Worm (Caenorhabditis elegans): Measurements from ENCODE around the gene T14E8.2.

Gene T14E8.2

ce11 chrX:6530046-6530445, 12.7 kb upstream of the T14E8.2 start, which contains the start of gene ceh-60:
TSS of gene ceh-60 (minus strand) at chrX:6530146.
- TF ChIP-seq ceh-48 (tag; optimal IDR thresholded peaks at IDR 0.05) (no peak), ama-1 (optimal IDR thresholded peaks at IDR 0.05) (no peak), pag-3 (tag; optimal IDR thresholded peaks at IDR 0.05; ENCODE audit: borderline replicate concordance) (no peak), nfya-1 (tag; optimal IDR thresholded peaks at IDR 0.05) (no peak), Y22D7AL.16 (tag; optimal IDR thresholded peaks at IDR 0.05) (no peak)

- TF ChIP-seq hlh-6 (tag; optimal IDR thresholded peaks at IDR 0.05): no peak
- no peak for TF ChIP-seq ceh-30 (tag; optimal IDR thresholded peaks at IDR 0.05)
- no peak for TF ChIP-seq ttx-3 (tag; optimal IDR thresholded peaks at IDR 0.05)
- TF ChIP-seq C08G9.2 (tag; optimal IDR thresholded peaks at IDR 0.05): no peak
- no peak for TF ChIP-seq syd-9 (tag; optimal IDR thresholded peaks at IDR 0.05)
- no peak for TF ChIP-seq fax-1 (tag; optimal IDR thresholded peaks at IDR 0.05)
- TF ChIP-seq che-1 (tag; optimal IDR thresholded peaks at IDR 0.05): no peak
- TF ChIP-seq ceh-9 (tag; optimal IDR thresholded peaks at IDR 0.05): no peak
- no peak for TF ChIP-seq Y22D7AL.16 (tag; optimal IDR thresholded peaks at IDR 0.05)
- TF ChIP-seq gmeb-2 (tag; optimal IDR thresholded peaks at IDR 0.05): no peak
- TF ChIP-seq fkh-6 (tag; optimal IDR thresholded peaks at IDR 0.05): no peak
- no peak for TF ChIP-seq ceh-48 (tag; optimal IDR thresholded peaks at IDR 0.05)
- no peak for TF ChIP-seq unc-3 (GFP tag; conservative IDR thresholded peaks at IDR 0.05)
- no peak for TF ChIP-seq unc-3 (tag; optimal IDR thresholded peaks at IDR 0.05)
- TF ChIP-seq lin-11 (tag; optimal IDR thresholded peaks at IDR 0.05): no peak
These were observed 12.2 kb upstream of the T14E8.2 start for ce11 chrX:6530591-6530990.

ce11 chrX:6531896-6532295, 10.9 kb upstream of the T14E8.2 start:
- no peak for TF ChIP-seq ref-2 (tag; optimal IDR thresholded peaks at IDR 0.05)
- no peak for TF ChIP-seq ceh-6 (GFP tag; optimal IDR thresholded peaks at IDR 0.05)
- no peak for TF ChIP-seq ttx-3 (tag; optimal IDR thresholded peaks at IDR 0.05)

- TF ChIP-seq ceh-6 (GFP tag; optimal IDR thresholded peaks at IDR 0.05) (no peak), che-1 (tag; optimal IDR thresholded peaks at IDR 0.05) (no peak), hlh-30 (tag; optimal IDR thresholded peaks at IDR 0.05; ENCODE audit: insufficient read depth) (no peak), mec-3 (tag; optimal IDR thresholded peaks at IDR 0.05; ENCODE audit: borderline replicate concordance) (no peak), sdc-2 (tag; optimal IDR thresholded peaks at IDR 0.05) (no peak), Y22D7AL.16 (tag; optimal IDR thresholded peaks at IDR 0.05) (no peak), dve-1 (tag; optimal IDR thresholded peaks at IDR 0.05) (no peak)
These were observed 9.8 kb upstream of the T14E8.2 start for ce11 chrX:6533038-6533437.

- TF ChIP-seq ceh-2 (tag; optimal IDR thresholded peaks at IDR 0.05) (no peak), che-1 (tag; optimal IDR thresholded peaks at IDR 0.05) (no peak), ceh-22 (tag; optimal IDR thresholded peaks at IDR 0.05) (no peak), ceh-34 (tag; optimal IDR thresholded peaks at IDR 0.05) (no peak), sdc-2 (tag; optimal IDR thresholded peaks at IDR 0.05) (no peak), npax-4 (tag; optimal IDR thresholded peaks at IDR 0.05) (no peak), fkh-6 (tag; optimal IDR thresholded peaks at IDR 0.05) (no peak), pha-2 (tag; optimal IDR thresholded peaks at IDR 0.05) (no peak), ceh-9 (tag; optimal IDR thresholded peaks at IDR 0.05) (no peak), C08G9.2 (tag; optimal IDR thresholded peaks at IDR 0.05) (no peak), K02D7.2 (tag; optimal IDR thresholded peaks at IDR 0.05) (no peak), dve-1 (tag; optimal IDR thresholded peaks at IDR 0.05) (no peak), hlh-15 (tag; optimal IDR thresholded peaks at IDR 0.05) (no peak), nhr-11 (tag; optimal IDR thresholded peaks at IDR 0.05) (no peak)
These were observed 6.0 kb upstream of the T14E8.2 start, which contains the start of gene ilys-5 for ce11 chrX:6536701-6537279. TSS of gene ilys-5 (minus strand) at chrX:6536840.

- no peak for TF ChIP-seq dmd-4 (tag; optimal IDR thresholded peaks at IDR 0.05; ENCODE audit: borderline replicate concordance)
- TF ChIP-seq hlh-15 (tag; optimal IDR thresholded peaks at IDR 0.05): no peak
- no peak for TF ChIP-seq K09A11.1 (tag; optimal IDR thresholded peaks at IDR 0.05; ENCODE audit: insufficient read depth)
- no peak for TF ChIP-seq pha-4 (tag; optimal IDR thresholded peaks at IDR 0.05)
- TF ChIP-seq che-1 (tag; optimal IDR thresholded peaks at IDR 0.05): no peak
- TF ChIP-seq ceh-6 (GFP tag; optimal IDR thresholded peaks at IDR 0.05): no peak
- no peak for TF ChIP-seq unc-42 (tag; optimal IDR thresholded peaks at IDR 0.05)
- no peak for TF ChIP-seq unc-55 (GFP tag; optimal IDR thresholded peaks at IDR 0.05)
- TF ChIP-seq nhr-11 (tag; optimal IDR thresholded peaks at IDR 0.05): no peak
- no peak for TF ChIP-seq sox-2 (GFP tag; IDR thresholded peaks at IDR 0.05)
- TF ChIP-seq lim-6 (tag; optimal IDR thresholded peaks at IDR 0.05): no peak
These were observed 4.7 kb upstream of the T14E8.2 start for ce11 chrX:6538068-6538467.

All from whole organism, late embryonic.